Worm (Caenorhabditis elegans) whole organism, L3 larva: ENCODE measurements around the gene pkc-1.

ENCODE experiments used
- R02D3.7 ChIP-seq: fragments of 150-350 bp; optimal IDR thresholded peaks from 2 replicates; lab custom pipeline; 2014; ENCODE audit warnings: missing biosample characterization, missing genetic modification characterization
- ZK546.5 ChIP-seq: sonication (generic microtip); optimal IDR thresholded peaks from 2 replicates; lab custom pipeline; 2017; ENCODE audit warnings: missing biosample characterization, missing genetic modification characterization
- aly-2 ChIP-seq: fragments of 150-350 bp; optimal IDR thresholded peaks from 2 replicates; lab custom pipeline; 2014; ENCODE audit warnings: missing biosample characterization, missing genetic modification characterization
- ama-1 ChIP-seq: fragments of 150-350 bp; optimal IDR thresholded peaks from 2 replicates; lab custom pipeline; 2018
- ceh-16 ChIP-seq: sonication (generic microtip); optimal IDR thresholded peaks from 2 replicates; lab custom pipeline; 2017; ENCODE audit warnings: missing biosample characterization, missing genetic modification characterization
- ceh-82 ChIP-seq: fragments of 150-350 bp; optimal IDR thresholded peaks from 2 replicates; lab custom pipeline; 2014; ENCODE audit warnings: missing biosample characterization, missing genetic modification characterization
- ceh-9 ChIP-seq: sonication (generic microtip); optimal IDR thresholded peaks from 2 replicates; lab custom pipeline; 2018; ENCODE audit warnings: missing biosample characterization, missing genetic modification characterization
- daf-12 ChIP-seq: fragments of 150-350 bp; optimal IDR thresholded peaks from 2 replicates; lab custom pipeline; 2014; ENCODE audit warnings: missing biosample characterization, missing genetic modification reagents, missing genetic modification characterization
- egl-27 ChIP-seq: sonication (generic microtip); optimal IDR thresholded peaks from 4 replicates; lab custom pipeline; 2017; ENCODE audit warnings: missing biosample characterization, missing genetic modification reagents, missing genetic modification characterization
- egl-5 ChIP-seq: fragments of 150-350 bp; optimal IDR thresholded peaks from 2 replicates; lab custom pipeline; 2017; ENCODE audit warnings: missing biosample characterization, missing genetic modification reagents, missing genetic modification characterization, inconsistent platforms
- elt-1 ChIP-seq: fragments of 150-350 bp; optimal IDR thresholded peaks from 2 replicates; lab custom pipeline; 2014; ENCODE audit warnings: missing biosample characterization, missing genetic modification characterization
- elt-2 ChIP-seq: sonication (generic microtip); optimal IDR thresholded peaks from 2 replicates; lab custom pipeline; 2016; ENCODE audit warnings: missing genetic modification reagents, mild to moderate bottlenecking, missing genetic modification characterization, missing compliant biosample characterization
- eor-1 ChIP-seq, 2 experiments: fragments of 150-350 bp; optimal IDR thresholded peaks; 2 replicates each; lab custom pipeline; 2014 to 2018; ENCODE audit warnings: missing biosample characterization in 2 of 2, missing genetic modification characterization in 2 of 2
- fkh-10 ChIP-seq: sonication (generic microtip); optimal IDR thresholded peaks from 2 replicates; lab custom pipeline; 2017; ENCODE audit warnings: missing biosample characterization, missing genetic modification reagents, missing genetic modification characterization
- fkh-2 ChIP-seq: fragments of 150-350 bp; optimal IDR thresholded peaks from 2 replicates; lab custom pipeline; 2014; ENCODE audit warnings: missing biosample characterization, missing genetic modification reagents, missing genetic modification characterization
- fos-1 ChIP-seq: fragments of 150-350 bp; optimal IDR thresholded peaks from 2 replicates; lab custom pipeline; 2014; ENCODE audit warnings: missing biosample characterization, missing genetic modification characterization
- hmg-11 ChIP-seq: sonication (generic microtip); optimal IDR thresholded peaks from 2 replicates; lab custom pipeline; 2016; ENCODE audit warnings: missing genetic modification characterization, missing compliant biosample characterization
- jun-1 ChIP-seq: fragments of 150-350 bp; optimal IDR thresholded peaks from 2 replicates; lab custom pipeline; 2014; ENCODE audit warnings: missing biosample characterization, missing genetic modification reagents, missing genetic modification characterization
- lin-15B ChIP-seq: fragments of 150-350 bp; optimal IDR thresholded peaks from 2 replicates; lab custom pipeline; 2014; ENCODE audit warnings: missing biosample characterization, missing genetic modification characterization
- lin-39 ChIP-seq: fragments of 150-350 bp; optimal IDR thresholded peaks from 2 replicates; lab custom pipeline; 2018; ENCODE audit warnings: missing biosample characterization, missing genetic modification reagents, missing genetic modification characterization
- mdl-1 ChIP-seq: fragments of 150-350 bp; optimal IDR thresholded peaks from 2 replicates; lab custom pipeline; 2014; ENCODE audit warnings: missing biosample characterization, missing genetic modification characterization
- mml-1 ChIP-seq: fragments of 150-350 bp; sonication (generic microtip); optimal IDR thresholded peaks from 3 replicates; lab custom pipeline; 2014; ENCODE audit warnings: missing biosample characterization, missing genetic modification characterization
- nfya-1 ChIP-seq: sonication (generic microtip); optimal IDR thresholded peaks from 2 replicates; lab custom pipeline; 2017; ENCODE audit warnings: missing genetic modification characterization, mild to moderate bottlenecking, missing compliant biosample characterization, antibody characterized with exemption, moderate library complexity; ENCODE audit not compliant: insufficient read depth
- nhr-11 ChIP-seq: fragments of 150-350 bp; optimal IDR thresholded peaks from 2 replicates; lab custom pipeline; 2014; ENCODE audit warnings: missing biosample characterization, missing genetic modification characterization
- nhr-12 ChIP-seq: fragments of 150-350 bp; optimal IDR thresholded peaks from 2 replicates; lab custom pipeline; 2014; ENCODE audit warnings: missing biosample characterization, missing genetic modification characterization
- nhr-23 ChIP-seq: fragments of 150-350 bp; optimal IDR thresholded peaks from 2 replicates; lab custom pipeline; 2014; ENCODE audit warnings: missing biosample characterization, missing genetic modification reagents, missing genetic modification characterization
- nhr-25 ChIP-seq: sonication (generic microtip); optimal IDR thresholded peaks from 2 replicates; lab custom pipeline; 2017; ENCODE audit warnings: missing biosample characterization, missing genetic modification characterization
- nhr-43 ChIP-seq: sonication (generic microtip); optimal IDR thresholded peaks from 2 replicates; lab custom pipeline; 2016; ENCODE audit warnings: mild to moderate bottlenecking, missing genetic modification characterization, missing compliant biosample characterization; ENCODE audit not compliant: poor library complexity, severe bottlenecking
- nhr-67 ChIP-seq: fragments of 150-350 bp; optimal IDR thresholded peaks from 2 replicates; lab custom pipeline; 2014; ENCODE audit warnings: missing biosample characterization, missing genetic modification characterization
- nhr-76 ChIP-seq: fragments of 150-350 bp; sonication (generic microtip); optimal IDR thresholded peaks from 5 replicates; lab custom pipeline; 2014; ENCODE audit warnings: missing biosample characterization, missing genetic modification characterization
- nhr-77 ChIP-seq: fragments of 150-350 bp; optimal IDR thresholded peaks from 2 replicates; lab custom pipeline; 2014; ENCODE audit warnings: missing biosample characterization, missing genetic modification characterization
- pha-4 ChIP-seq: fragments of 150-350 bp; optimal IDR thresholded peaks from 2 replicates; lab custom pipeline; 2014; ENCODE audit warnings: missing biosample characterization, missing genetic modification reagents, missing genetic modification characterization
- pqm-1 ChIP-seq: fragments of 150-350 bp; optimal IDR thresholded peaks from 2 replicates; lab custom pipeline; 2017; ENCODE audit warnings: missing biosample characterization, missing genetic modification characterization, inconsistent platforms
- skn-1 ChIP-seq: fragments of 150-350 bp; optimal IDR thresholded peaks from 2 replicates; lab custom pipeline; 2014; ENCODE audit warnings: missing biosample characterization, missing genetic modification characterization
- snpc-4 ChIP-seq: fragments of 150-350 bp; optimal IDR thresholded peaks from 2 replicates; lab custom pipeline; 2014; ENCODE audit warnings: missing biosample characterization, missing genetic modification characterization
- tbx-2 ChIP-seq: sonication (generic microtip); optimal IDR thresholded peaks from 2 replicates; lab custom pipeline; 2016; ENCODE audit warnings: mild to moderate bottlenecking, missing genetic modification characterization, missing compliant biosample characterization
- unc-39 ChIP-seq: sonication (generic microtip); optimal IDR thresholded peaks from 4 replicates; lab custom pipeline; 2017; ENCODE audit warnings: missing biosample characterization, missing genetic modification characterization
- unc-62 ChIP-seq: fragments of 150-350 bp; sonication (generic microtip); optimal IDR thresholded peaks from 4 replicates; lab custom pipeline; 2014; ENCODE audit warnings: missing biosample characterization, missing genetic modification reagents, missing genetic modification characterization
- zag-1 ChIP-seq: fragments of 150-350 bp; optimal IDR thresholded peaks from 2 replicates; lab custom pipeline; 2014; ENCODE audit warnings: missing biosample characterization, missing genetic modification characterization
- ztf-11 ChIP-seq: fragments of 150-350 bp; optimal IDR thresholded peaks from 2 replicates; lab custom pipeline; 2014; ENCODE audit warnings: missing biosample characterization, missing genetic modification characterization

Gene pkc-1

ce11 chrV:11989861-11990260, 42.1 kb downstream of the pkc-1 start:
- TF ChIP-seq unc-62 (GFP tag; lab: Kevin White, UChicago) (no peak), nhr-76 (tag; lab: Kevin White, UChicago) (no peak), ama-1 (no peak)
- TF ChIP-seq, all 47 proteins: peak for 0

ce11 chrV:11986078-11986869, 45.7 kb downstream of the pkc-1 start:
- TF ChIP-seq pqm-1 (tag; lab: Kevin White, UChicago) (peak; percentile 37), fkh-10 (GFP tag; lab: Kevin White, UChicago) (peak; percentile 83), egl-5 (tag; lab: Kevin White, UChicago) (no peak), nhr-23 (tag; lab: Kevin White, UChicago) (peak; percentile 20), elt-2 (tag; lab: Kevin White, UChicago) (peak; percentile 50)

ce11 chrV:11985384-11985783, 46.6 kb downstream of the pkc-1 start, which contains the start of gene mans-2:
mans-2 (minus strand) TSS chrV:11985484.
- TF ChIP-seq nhr-67 (tag; lab: Kevin White, UChicago) (no peak), snpc-4 (tag; lab: Kevin White, UChicago) (no peak), nfya-1 (no peak), elt-2 (tag; lab: Kevin White, UChicago) (no peak), pha-4 (tag; lab: Kevin White, UChicago) (no peak), hmg-11 (tag; lab: Kevin White, UChicago) (no peak), nhr-43 (no peak), eor-1 (tag; optimal IDR thresholded peaks at IDR 0.05; lab: Kevin White, UChicago) (no peak), unc-39 (tag; lab: Kevin White, UChicago) (no peak), nhr-23 (tag; lab: Kevin White, UChicago) (no peak), lin-15B (tag; lab: Kevin White, UChicago) (no peak), fos-1 (tag; lab: Kevin White, UChicago) (no peak)

ce11 chrV:11982309-11982708, 49.7 kb downstream of the pkc-1 start, which contains the start of gene rpt-1:
rpt-1 (minus strand) TSS chrV:11982397.
- no peak for TF ChIP-seq ztf-11 (tag; lab: Kevin White, UChicago)
- TF ChIP-seq R02D3.7: peak; percentile 3
- peak; percentile 70 for TF ChIP-seq nhr-25 (tag; lab: Kevin White, UChicago)
- TF ChIP-seq egl-27 (tag; lab: Kevin White, UChicago): no peak
- no peak for TF ChIP-seq nhr-11 (tag; lab: Kevin White, UChicago)
- TF ChIP-seq jun-1 (tag; lab: Kevin White, UChicago): no peak
- TF ChIP-seq nfya-1: peak; percentile 84
- TF ChIP-seq nhr-12: no peak
- no peak for TF ChIP-seq mml-1 (tag; lab: Kevin White, UChicago)
- no peak for TF ChIP-seq ZK546.5 (tag; lab: Kevin White, UChicago)
- TF ChIP-seq lin-39 (tag; lab: Kevin White, UChicago): peak; percentile 45
- no peak for TF ChIP-seq mdl-1 (tag; lab: Kevin White, UChicago)
- TF ChIP-seq skn-1 (tag; lab: Kevin White, UChicago): peak; percentile 98
- peak; percentile 90 for TF ChIP-seq lin-15B (tag; lab: Kevin White, UChicago)
- peak; percentile 85 for TF ChIP-seq nhr-23 (tag; lab: Kevin White, UChicago)
- TF ChIP-seq ama-1: no peak
- no peak for TF ChIP-seq ceh-9 (tag; lab: Kevin White, UChicago)
- no peak for TF ChIP-seq fkh-10 (GFP tag; lab: Kevin White, UChicago)
- TF ChIP-seq fkh-2 (tag; lab: Kevin White, UChicago): no peak
- TF ChIP-seq zag-1: no peak
- TF ChIP-seq nhr-77 (tag; lab: Kevin White, UChicago): no peak
- TF ChIP-seq nhr-76 (tag; lab: Kevin White, UChicago): no peak
- TF ChIP-seq elt-1: peak; percentile 9
- TF ChIP-seq daf-12 (tag; lab: Kevin White, UChicago): no peak
- TF ChIP-seq ceh-16 (tag; lab: Kevin White, UChicago): no peak
- TF ChIP-seq pha-4 (tag; lab: Kevin White, UChicago): peak; percentile 89
- TF ChIP-seq unc-62 (GFP tag; lab: Kevin White, UChicago): no peak
- no peak for TF ChIP-seq unc-39 (tag; lab: Kevin White, UChicago)
- TF ChIP-seq egl-5 (tag; lab: Kevin White, UChicago): peak; percentile 36
- peak; percentile 14 for TF ChIP-seq hmg-11 (tag; lab: Kevin White, UChicago)
- TF ChIP-seq aly-2 (tag; lab: Kevin White, UChicago): no peak
- no peak for TF ChIP-seq tbx-2 (tag; lab: Kevin White, UChicago)
- peak; percentile 5 for TF ChIP-seq nhr-43
- TF ChIP-seq elt-2 (tag; lab: Kevin White, UChicago): peak; percentile 29
- no peak for TF ChIP-seq fos-1 (tag; lab: Kevin White, UChicago)
- TF ChIP-seq snpc-4 (tag; lab: Kevin White, UChicago): peak; percentile 90
- TF ChIP-seq ceh-82 (tag; lab: Kevin White, UChicago): no peak
- TF ChIP-seq, all 47 proteins: peak for 14
